Worm (Caenorhabditis elegans): Measurements from ENCODE around the gene F40E10.5.

DNA sequence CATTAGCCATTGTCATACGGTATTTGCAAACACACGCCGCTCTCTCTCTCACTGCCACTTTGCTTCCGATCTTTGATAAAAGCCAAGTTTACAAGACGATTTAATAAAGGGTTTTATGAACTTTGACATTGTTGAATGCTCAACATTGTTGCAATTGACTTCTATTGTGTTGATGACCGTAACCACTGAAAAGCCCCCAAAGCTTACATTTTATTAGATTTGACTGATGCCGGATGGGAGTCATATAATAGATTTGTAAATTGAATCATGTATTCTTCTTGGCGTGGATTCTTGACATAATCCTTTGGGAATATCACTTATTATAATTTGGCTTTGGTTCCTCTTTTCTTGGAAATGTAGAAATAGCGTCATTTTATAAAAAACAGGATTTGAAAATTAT, 5.7 kb upstream of the F40E10.5 start:
- TF ChIP-seq tab-1 (GFP tag; IDR thresholded peaks at IDR 0.05) (no peak), ztf-23 (GFP tag; IDR thresholded peaks at IDR 0.05) (no peak), cog-1 (tag; optimal IDR thresholded peaks at IDR 0.05) (no peak), flt-1 (GFP tag; IDR thresholded peaks at IDR 0.05) (no peak), med-1 (GFP tag; optimal IDR thresholded peaks at IDR 0.05; ENCODE audit: insufficient read depth) (no peak)

Measured in whole organism, midembryonic.